Worm (Caenorhabditis elegans) whole organism, L3 larva: ENCODE data around the gene nhr-30.
A peak's percentile ranks its signal among the peaks of the same experiment; 100 is the strongest.

ENCODE experiments used
- R02D3.7 ChIP-seq: fragments of 150-350 bp; optimal IDR thresholded peaks from 2 replicates; lab custom pipeline; 2014; ENCODE audit warnings: missing biosample characterization, missing genetic modification characterization
- ZK546.5 ChIP-seq: sonication (generic microtip); optimal IDR thresholded peaks from 2 replicates; lab custom pipeline; 2017; ENCODE audit warnings: missing biosample characterization, missing genetic modification characterization
- aly-2 ChIP-seq: fragments of 150-350 bp; optimal IDR thresholded peaks from 2 replicates; lab custom pipeline; 2014; ENCODE audit warnings: missing biosample characterization, missing genetic modification characterization
- ama-1 ChIP-seq: fragments of 150-350 bp; optimal IDR thresholded peaks from 2 replicates; lab custom pipeline; 2018
- ceh-16 ChIP-seq: sonication (generic microtip); optimal IDR thresholded peaks from 2 replicates; lab custom pipeline; 2017; ENCODE audit warnings: missing biosample characterization, missing genetic modification characterization
- ceh-82 ChIP-seq: fragments of 150-350 bp; optimal IDR thresholded peaks from 2 replicates; lab custom pipeline; 2014; ENCODE audit warnings: missing biosample characterization, missing genetic modification characterization
- ceh-9 ChIP-seq: sonication (generic microtip); optimal IDR thresholded peaks from 2 replicates; lab custom pipeline; 2018; ENCODE audit warnings: missing biosample characterization, missing genetic modification characterization
- daf-12 ChIP-seq: fragments of 150-350 bp; optimal IDR thresholded peaks from 2 replicates; lab custom pipeline; 2014; ENCODE audit warnings: missing biosample characterization, missing genetic modification reagents, missing genetic modification characterization
- egl-27 ChIP-seq: sonication (generic microtip); optimal IDR thresholded peaks from 4 replicates; lab custom pipeline; 2017; ENCODE audit warnings: missing biosample characterization, missing genetic modification reagents, missing genetic modification characterization
- elt-3 ChIP-seq, 3 experiments: fragments of 150-350 bp in 1 of 3; sonication (generic microtip) in 2 of 3; optimal IDR thresholded peaks; 2 replicates in 2 of 3; 4 replicates in 1 of 3; lab custom pipeline; 2014 to 2017; ENCODE audit warnings: missing biosample characterization in 3 of 3, missing genetic modification characterization in 3 of 3
- eor-1 ChIP-seq, 2 experiments: fragments of 150-350 bp; optimal IDR thresholded peaks; 2 replicates each; lab custom pipeline; 2014 to 2018; ENCODE audit warnings: missing biosample characterization in 2 of 2, missing genetic modification characterization in 2 of 2
- fkh-10 ChIP-seq: sonication (generic microtip); optimal IDR thresholded peaks from 2 replicates; lab custom pipeline; 2017; ENCODE audit warnings: missing biosample characterization, missing genetic modification reagents, missing genetic modification characterization
- fkh-2 ChIP-seq: fragments of 150-350 bp; optimal IDR thresholded peaks from 2 replicates; lab custom pipeline; 2014; ENCODE audit warnings: missing biosample characterization, missing genetic modification reagents, missing genetic modification characterization
- fos-1 ChIP-seq: fragments of 150-350 bp; optimal IDR thresholded peaks from 2 replicates; lab custom pipeline; 2014; ENCODE audit warnings: missing biosample characterization, missing genetic modification characterization
- lin-15B ChIP-seq: fragments of 150-350 bp; optimal IDR thresholded peaks from 2 replicates; lab custom pipeline; 2014; ENCODE audit warnings: missing biosample characterization, missing genetic modification characterization
- lin-39 ChIP-seq: fragments of 150-350 bp; optimal IDR thresholded peaks from 2 replicates; lab custom pipeline; 2018; ENCODE audit warnings: missing biosample characterization, missing genetic modification reagents, missing genetic modification characterization
- lsy-12 ChIP-seq: sonication (generic microtip); optimal IDR thresholded peaks from 2 replicates; lab custom pipeline; 2016; ENCODE audit warnings: mild to moderate bottlenecking, missing genetic modification characterization, missing compliant biosample characterization
- mdl-1 ChIP-seq: fragments of 150-350 bp; optimal IDR thresholded peaks from 2 replicates; lab custom pipeline; 2014; ENCODE audit warnings: missing biosample characterization, missing genetic modification characterization
- mml-1 ChIP-seq: fragments of 150-350 bp; sonication (generic microtip); optimal IDR thresholded peaks from 3 replicates; lab custom pipeline; 2014; ENCODE audit warnings: missing biosample characterization, missing genetic modification characterization
- nhr-11 ChIP-seq: fragments of 150-350 bp; optimal IDR thresholded peaks from 2 replicates; lab custom pipeline; 2014; ENCODE audit warnings: missing biosample characterization, missing genetic modification characterization
- nhr-23 ChIP-seq: fragments of 150-350 bp; optimal IDR thresholded peaks from 2 replicates; lab custom pipeline; 2014; ENCODE audit warnings: missing biosample characterization, missing genetic modification reagents, missing genetic modification characterization
- nhr-237 ChIP-seq: fragments of 150-350 bp; optimal IDR thresholded peaks from 2 replicates; lab custom pipeline; 2014; ENCODE audit warnings: missing biosample characterization, missing genetic modification characterization
- nhr-25 ChIP-seq: sonication (generic microtip); optimal IDR thresholded peaks from 2 replicates; lab custom pipeline; 2017; ENCODE audit warnings: missing biosample characterization, missing genetic modification characterization
- nhr-43 ChIP-seq: sonication (generic microtip); optimal IDR thresholded peaks from 2 replicates; lab custom pipeline; 2016; ENCODE audit warnings: mild to moderate bottlenecking, missing genetic modification characterization, missing compliant biosample characterization; ENCODE audit not compliant: poor library complexity, severe bottlenecking
- nhr-67 ChIP-seq: fragments of 150-350 bp; optimal IDR thresholded peaks from 2 replicates; lab custom pipeline; 2014; ENCODE audit warnings: missing biosample characterization, missing genetic modification characterization
- nhr-76 ChIP-seq: fragments of 150-350 bp; sonication (generic microtip); optimal IDR thresholded peaks from 5 replicates; lab custom pipeline; 2014; ENCODE audit warnings: missing biosample characterization, missing genetic modification characterization
- nhr-77 ChIP-seq: fragments of 150-350 bp; optimal IDR thresholded peaks from 2 replicates; lab custom pipeline; 2014; ENCODE audit warnings: missing biosample characterization, missing genetic modification characterization
- pha-4 ChIP-seq: fragments of 150-350 bp; optimal IDR thresholded peaks from 2 replicates; lab custom pipeline; 2014; ENCODE audit warnings: missing biosample characterization, missing genetic modification reagents, missing genetic modification characterization
- pqm-1 ChIP-seq: fragments of 150-350 bp; optimal IDR thresholded peaks from 2 replicates; lab custom pipeline; 2017; ENCODE audit warnings: missing biosample characterization, missing genetic modification characterization, inconsistent platforms
- sea-2 ChIP-seq: fragments of 150-350 bp; sonication (generic microtip); optimal IDR thresholded peaks from 4 replicates; lab custom pipeline; 2014; ENCODE audit warnings: missing biosample characterization, missing genetic modification reagents, missing genetic modification characterization
- skn-1 ChIP-seq: fragments of 150-350 bp; optimal IDR thresholded peaks from 2 replicates; lab custom pipeline; 2014; ENCODE audit warnings: missing biosample characterization, missing genetic modification characterization
- tbx-2 ChIP-seq: sonication (generic microtip); optimal IDR thresholded peaks from 2 replicates; lab custom pipeline; 2016; ENCODE audit warnings: mild to moderate bottlenecking, missing genetic modification characterization, missing compliant biosample characterization
- unc-62 ChIP-seq: fragments of 150-350 bp; sonication (generic microtip); optimal IDR thresholded peaks from 4 replicates; lab custom pipeline; 2014; ENCODE audit warnings: missing biosample characterization, missing genetic modification reagents, missing genetic modification characterization
- zag-1 ChIP-seq: fragments of 150-350 bp; optimal IDR thresholded peaks from 2 replicates; lab custom pipeline; 2014; ENCODE audit warnings: missing biosample characterization, missing genetic modification characterization
- ztf-11 ChIP-seq: fragments of 150-350 bp; optimal IDR thresholded peaks from 2 replicates; lab custom pipeline; 2014; ENCODE audit warnings: missing biosample characterization, missing genetic modification characterization
- ztf-4 ChIP-seq: fragments of 150-350 bp; optimal IDR thresholded peaks from 2 replicates; lab custom pipeline; 2014; ENCODE audit warnings: missing biosample characterization, missing genetic modification characterization

nhr-30 gene

DNA sequence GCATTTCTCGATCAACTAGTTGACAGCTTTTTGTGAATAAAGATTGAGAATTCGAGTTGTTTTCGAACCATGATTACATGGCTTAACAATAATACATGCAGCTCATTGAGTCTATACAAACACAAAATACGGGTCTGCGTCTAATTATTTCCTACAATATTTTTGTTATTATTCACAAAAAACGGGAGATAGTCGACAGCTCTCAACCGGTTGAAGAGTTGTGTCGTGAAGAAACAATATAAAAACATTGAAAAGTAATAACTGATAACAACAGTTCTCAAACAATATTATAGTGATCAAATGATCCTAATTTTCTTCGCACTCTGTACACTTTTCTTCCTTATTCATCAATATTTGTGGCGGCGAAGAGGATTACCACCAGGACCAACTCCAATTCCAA, 3.9 kb upstream of the nhr-30 start, which contains the start of gene cyp-33B1:
cyp-33B1 (plus strand) TSS at position 301 of the 400 bp plus-strand sequence.
- TF ChIP-seq ZK546.5 (tag; lab: Kevin White, UChicago) (no peak), lsy-12 (tag; lab: Kevin White, UChicago) (no peak), nhr-23 (tag; lab: Kevin White, UChicago) (no peak)

DNA sequence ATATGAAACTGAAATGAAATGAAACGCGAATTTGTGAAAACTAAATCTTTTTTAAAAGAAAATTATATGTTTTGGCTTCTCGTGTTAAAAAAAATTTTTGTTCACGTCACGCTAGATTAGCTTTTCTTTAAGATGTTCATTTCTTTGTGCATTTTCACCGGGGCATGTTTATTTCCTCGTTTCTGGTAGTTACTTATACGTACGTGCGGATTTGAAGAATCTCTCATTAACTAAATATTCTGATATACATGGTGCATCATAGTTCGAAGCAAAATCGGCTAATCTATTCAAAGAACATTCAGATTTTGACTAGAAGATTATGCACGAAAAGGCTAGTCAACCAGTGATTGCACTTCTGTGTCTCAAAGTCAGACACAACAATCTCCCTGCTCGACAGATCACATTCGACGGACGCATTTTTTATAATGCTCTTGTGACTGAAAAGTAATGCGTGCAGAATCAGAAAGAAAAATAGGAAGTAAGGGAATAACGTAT, 2.6 kb downstream of the nhr-30 start, which contains the start of gene C25E10.17:
C25E10.17 (minus strand) TSS at position 51 of the 495 bp plus-strand sequence.
- TF ChIP-seq nhr-11 (tag; lab: Kevin White, UChicago) (peak; percentile 23), tbx-2 (no peak)

DNA sequence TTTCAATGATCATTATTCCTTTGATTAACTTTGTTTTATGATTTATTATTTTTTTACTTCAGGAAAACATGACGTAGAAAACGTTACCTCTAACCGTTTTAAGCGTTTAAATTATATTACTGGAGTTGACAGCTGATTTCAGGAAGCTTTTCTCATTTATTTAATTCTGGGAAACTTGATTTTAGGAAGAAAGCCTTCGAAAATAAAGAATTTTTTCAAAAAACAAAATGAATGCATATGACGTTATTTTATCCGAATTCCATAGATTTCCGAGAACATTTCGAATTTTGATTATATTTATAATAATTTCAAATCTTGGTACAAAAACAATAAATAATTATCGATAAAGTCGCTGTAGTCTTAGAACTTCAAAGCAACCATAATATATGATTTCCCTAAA, 4.3 kb downstream of the nhr-30 start:
- no peak for TF ChIP-seq unc-62 (GFP tag; lab: Kevin White, UChicago)
- no peak for TF ChIP-seq lin-39 (tag; lab: Kevin White, UChicago)
- TF ChIP-seq ceh-16 (tag; lab: Kevin White, UChicago), result no peak
- no peak for TF ChIP-seq sea-2
- no peak for TF ChIP-seq R02D3.7
- TF ChIP-seq nhr-25, result no peak
- TF ChIP-seq ceh-9 (tag; lab: Kevin White, UChicago), result no peak

DNA sequence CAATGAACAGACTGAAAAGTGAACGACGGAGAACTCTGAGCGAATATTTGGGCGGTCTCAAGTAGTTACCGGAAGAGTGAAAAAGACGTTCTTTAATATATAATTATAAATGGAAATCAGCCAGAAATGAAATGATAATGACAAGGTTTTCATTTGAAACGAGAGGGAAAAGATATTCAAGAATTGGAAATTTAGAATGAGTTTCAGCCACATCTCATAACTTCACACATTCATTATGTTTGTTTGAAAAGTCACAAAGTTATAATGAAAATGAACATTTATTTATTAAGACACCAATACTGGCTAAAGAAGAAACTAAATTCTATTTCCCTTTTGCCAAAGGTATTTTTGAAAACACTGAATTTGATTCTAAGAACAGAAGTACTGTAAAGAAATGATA, 6.1 kb downstream of the nhr-30 start, which contains the start of gene C25E10.7:
C25E10.7 (minus strand) TSS at position 101 of the 400 bp plus-strand sequence.
- no peak for TF ChIP-seq mdl-1 (tag; lab: Kevin White, UChicago)
- no peak for TF ChIP-seq pha-4 (tag; lab: Kevin White, UChicago)
- TF ChIP-seq aly-2 (tag; lab: Kevin White, UChicago), result no peak
- TF ChIP-seq ceh-82 (tag; lab: Kevin White, UChicago), result no peak
- TF ChIP-seq ceh-16 (tag; lab: Kevin White, UChicago), result no peak
- no peak for TF ChIP-seq mml-1 (tag; lab: Kevin White, UChicago)

DNA sequence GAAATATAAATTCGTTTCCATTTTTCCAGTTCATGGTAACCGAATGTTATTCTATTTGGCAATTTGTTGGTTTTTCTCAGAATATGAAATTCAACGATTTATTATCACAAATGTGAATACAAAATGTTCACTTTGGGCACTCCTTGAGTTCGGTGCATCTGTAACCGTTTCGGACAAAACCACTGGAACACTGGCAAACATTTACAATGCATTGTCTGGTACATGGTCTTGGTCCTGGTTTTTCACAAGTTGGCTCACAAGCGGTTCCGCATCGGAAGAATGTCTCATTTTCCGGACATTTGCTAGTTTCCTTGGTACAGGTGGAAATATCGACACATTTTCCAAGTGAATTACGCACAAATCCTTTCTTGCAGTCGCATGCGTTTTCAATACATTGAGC, 8.3 kb downstream of the nhr-30 start:
- no peak for TF ChIP-seq fkh-2 (tag; lab: Kevin White, UChicago)
- no peak for TF ChIP-seq lin-39 (tag; lab: Kevin White, UChicago)
- TF ChIP-seq lsy-12 (tag; lab: Kevin White, UChicago), result no peak
- TF ChIP-seq nhr-67, result no peak
- TF ChIP-seq mml-1 (tag; lab: Kevin White, UChicago), result no peak
- TF ChIP-seq nhr-237, result no peak
- no peak for TF ChIP-seq eor-1 (tag; optimal IDR thresholded peaks at IDR 0.05; lab: Kevin White, UChicago)
- no peak for TF ChIP-seq unc-62 (GFP tag; lab: Kevin White, UChicago)

DNA sequence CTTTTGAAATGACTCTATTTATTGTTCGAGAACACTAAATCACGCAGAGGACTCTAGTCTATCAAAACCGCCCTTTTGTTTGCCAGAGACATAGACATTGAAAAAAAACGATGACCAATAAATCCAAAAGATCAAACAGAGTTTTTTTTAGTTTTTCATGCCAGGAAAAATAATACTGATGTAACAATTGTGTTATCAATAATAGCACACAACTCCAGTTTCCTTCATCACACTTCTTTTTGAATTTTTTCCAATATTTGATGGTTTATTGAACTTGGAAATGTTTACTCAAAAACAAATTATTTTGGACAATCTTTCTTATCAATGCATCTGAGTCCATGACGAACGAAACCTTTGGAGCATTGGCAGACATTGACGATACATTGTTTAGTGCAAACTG, 9.0 kb downstream of the nhr-30 start, which contains the start of gene C25E10.8:
C25E10.8 (minus strand) TSS at position 101 of the 400 bp plus-strand sequence.
- TF ChIP-seq nhr-76 (tag; lab: Kevin White, UChicago) (no peak), nhr-77 (no peak), fkh-10 (GFP tag; lab: Kevin White, UChicago) (no peak), skn-1 (tag; lab: Kevin White, UChicago) (no peak), fos-1 (tag; lab: Kevin White, UChicago) (no peak), daf-12 (no peak), nhr-67 (no peak), elt-3 (tag; optimal IDR thresholded peaks at IDR 0.05; lab: Kevin White, UChicago) (no peak), ZK546.5 (tag; lab: Kevin White, UChicago) (no peak), egl-27 (no peak), ztf-4 (tag; lab: Kevin White, UChicago) (no peak), lin-39 (tag; lab: Kevin White, UChicago) (no peak), tbx-2 (no peak), ama-1 (lab: Kevin White, UChicago) (no peak), lin-15B (tag; lab: Kevin White, UChicago) (no peak), pqm-1 (tag; lab: Kevin White, UChicago) (no peak), ztf-11 (tag; lab: Kevin White, UChicago) (no peak), nhr-43 (tag; lab: Kevin White, UChicago) (no peak), zag-1 (tag; lab: Kevin White, UChicago) (no peak)
